Worm (Caenorhabditis elegans): ENCODE data around the gene vit-6.

Gene vit-6

ce11 chrIV:8226474-8226873, 34.5 kb upstream of the vit-6 start:
- TF ChIP-seq C34F6.9 (tag; optimal IDR thresholded peaks at IDR 0.05) (no peak), ceh-16 (tag; optimal IDR thresholded peaks at IDR 0.05) (no peak), nhr-6 (tag; optimal IDR thresholded peaks at IDR 0.05) (no peak)

- TF ChIP-seq nhr-25 (tag; optimal IDR thresholded peaks at IDR 0.05) (peak; percentile 2), ama-1 (optimal IDR thresholded peaks at IDR 0.05) (no peak), crh-2 (tag; optimal IDR thresholded peaks at IDR 0.05) (peak; percentile 29), mdl-1 (tag; optimal IDR thresholded peaks at IDR 0.05) (peak in 1 of 2 experiments; percentile 37), sma-3 (GFP tag; optimal IDR thresholded peaks at IDR 0.05) (peak; percentile 50), sma-9 (GFP tag; optimal IDR thresholded peaks at IDR 0.05) (peak; percentile 80), sma-9 (tag; optimal IDR thresholded peaks at IDR 0.05) (no peak), zag-1 (tag; optimal IDR thresholded peaks at IDR 0.05) (no peak), ztf-4 (tag; optimal IDR thresholded peaks at IDR 0.05) (no peak), gmeb-1 (tag; optimal IDR thresholded peaks at IDR 0.05) (peak; percentile 44), fos-1 (tag; optimal IDR thresholded peaks at IDR 0.05) (peak; percentile 4), egl-27 (tag; optimal IDR thresholded peaks at IDR 0.05) (peak; percentile 11), ztf-11 (tag; optimal IDR thresholded peaks at IDR 0.05) (no peak), nhr-11 (tag; optimal IDR thresholded peaks at IDR 0.05) (no peak), F13H6.1 (tag; optimal IDR thresholded peaks at IDR 0.05) (peak; percentile 91), nhr-129 (tag; optimal IDR thresholded peaks at IDR 0.05) (peak; percentile 52), C34F6.9 (tag; optimal IDR thresholded peaks at IDR 0.05) (peak; percentile 20), lsy-2 (tag; optimal IDR thresholded peaks at IDR 0.05) (peak in 1 of 2 experiments; percentile 29)
These were observed 31.4 kb upstream of the vit-6 start for ce11 chrIV:8229523-8229922.

ce11 chrIV:8232428-8232827, 28.5 kb upstream of the vit-6 start:
- TF ChIP-seq mab-5 (tag; optimal IDR thresholded peaks at IDR 0.05) (no peak), fos-1 (tag; optimal IDR thresholded peaks at IDR 0.05) (peak; percentile 25), ceh-16 (tag; optimal IDR thresholded peaks at IDR 0.05) (no peak), crh-2 (tag; optimal IDR thresholded peaks at IDR 0.05) (peak; percentile 33), unc-55 (GFP tag; optimal IDR thresholded peaks at IDR 0.05) (peak; percentile 73), nhr-21 (tag; optimal IDR thresholded peaks at IDR 0.05) (no peak), dmd-4 (tag; optimal IDR thresholded peaks at IDR 0.05) (no peak), egl-27 (tag; optimal IDR thresholded peaks at IDR 0.05) (no peak), nhr-23 (tag; optimal IDR thresholded peaks at IDR 0.05) (no peak), C34F6.9 (tag; optimal IDR thresholded peaks at IDR 0.05) (peak; percentile 57), blmp-1 (tag; optimal IDR thresholded peaks at IDR 0.05; ENCODE audit: insufficient read depth) (no peak), ceh-82 (tag; optimal IDR thresholded peaks at IDR 0.05) (no peak), elt-3 (tag; optimal IDR thresholded peaks at IDR 0.05) (no peak), skn-1 (tag; optimal IDR thresholded peaks at IDR 0.05) (no peak), F13H6.1 (tag; optimal IDR thresholded peaks at IDR 0.05) (no peak), nhr-129 (tag; optimal IDR thresholded peaks at IDR 0.05) (peak; percentile 80), lin-11 (tag; optimal IDR thresholded peaks at IDR 0.05) (peak; percentile 55), lsy-2 (tag; optimal IDR thresholded peaks at IDR 0.05) (peak in 1 of 2 experiments; percentile 47), ztf-4 (tag; optimal IDR thresholded peaks at IDR 0.05) (no peak), ama-1 (optimal IDR thresholded peaks at IDR 0.05) (no peak), sma-9 (GFP tag; optimal IDR thresholded peaks at IDR 0.05) (no peak), sma-9 (tag; optimal IDR thresholded peaks at IDR 0.05) (no peak), peb-1 (tag; optimal IDR thresholded peaks at IDR 0.05) (no peak), ztf-1 (GFP tag; conservative IDR thresholded peaks at IDR 0.05) (no peak), alr-1 (tag; optimal IDR thresholded peaks at IDR 0.05) (no peak)

- TF ChIP-seq blmp-1 (tag; optimal IDR thresholded peaks at IDR 0.05; ENCODE audit: insufficient read depth) (peak; percentile 42), Y55F3AM.14 (GFP tag; optimal IDR thresholded peaks at IDR 0.05) (no peak), ztf-11 (tag; optimal IDR thresholded peaks at IDR 0.05) (no peak)
These were observed 27.7 kb upstream of the vit-6 start for ce11 chrIV:8233268-8233667.

- TF ChIP-seq ceh-16 (tag; optimal IDR thresholded peaks at IDR 0.05) (no peak), lin-13 (GFP tag; optimal IDR thresholded peaks at IDR 0.05) (no peak), sma-9 (GFP tag; optimal IDR thresholded peaks at IDR 0.05) (peak; percentile 14), sma-9 (tag; optimal IDR thresholded peaks at IDR 0.05) (no peak), egl-27 (tag; optimal IDR thresholded peaks at IDR 0.05) (peak; percentile 6), crh-2 (tag; optimal IDR thresholded peaks at IDR 0.05) (peak; percentile 44), fos-1 (tag; optimal IDR thresholded peaks at IDR 0.05) (peak; percentile 57), nhr-129 (tag; optimal IDR thresholded peaks at IDR 0.05) (peak; percentile 20)
These were observed 26.9 kb upstream of the vit-6 start for ce11 chrIV:8234088-8234496.
